Fruit fly (Drosophila melanogaster) whole organism, adult: ENCODE data around the gene CG11626.

ENCODE experiments used
- CG11617 ChIP-seq: fragments of 200-800 bp; sonication (Bioruptor generic); optimal IDR thresholded peaks from 2 replicates; lab custom pipeline; 2017; ENCODE audit warnings: mild to moderate bottlenecking, missing biosample characterization, missing genetic modification reagents, missing genetic modification characterization
- CG12768 ChIP-seq: fragments of 200-800 bp; sonication (Bioruptor generic); optimal IDR thresholded peaks from 2 replicates; lab custom pipeline; 2017; ENCODE audit warnings: missing biosample characterization, missing genetic modification characterization, mild to moderate bottlenecking, moderate library complexity, missing genetic modification reagents
- CG14711 ChIP-seq: fragments of 200-800 bp; sonication (Bioruptor generic); optimal IDR thresholded peaks from 2 replicates; lab custom pipeline; 2018; ENCODE audit warnings: missing biosample characterization, mild to moderate bottlenecking, missing genetic modification characterization, moderate library complexity
- CG1620 ChIP-seq: fragments of 200-800 bp; sonication (Bioruptor generic); optimal IDR thresholded peaks from 2 replicates; lab custom pipeline; 2016; ENCODE audit warnings: missing biosample characterization, missing genetic modification characterization
- CG33017 ChIP-seq: fragments of 200-800 bp; sonication (Bioruptor generic); optimal IDR thresholded peaks from 2 replicates; lab custom pipeline; 2018; ENCODE audit warnings: missing biosample characterization, mild to moderate bottlenecking, missing genetic modification characterization, moderate library complexity
- CG5204 ChIP-seq: fragments of 200-800 bp; sonication (Bioruptor generic); optimal IDR thresholded peaks from 2 replicates; lab custom pipeline; 2016; ENCODE audit warnings: missing biosample characterization, missing genetic modification characterization
- CG7045 ChIP-seq: fragments of 200-800 bp; sonication (Bioruptor generic); optimal IDR thresholded peaks from 2 replicates; lab custom pipeline; 2017; ENCODE audit warnings: missing biosample characterization, mild to moderate bottlenecking, missing genetic modification characterization
- CG7101 ChIP-seq: fragments of 200-800 bp; sonication (Bioruptor generic); optimal IDR thresholded peaks from 2 replicates; lab custom pipeline; 2018; ENCODE audit warnings: missing biosample characterization, mild to moderate bottlenecking, missing genetic modification characterization, moderate library complexity
- Clk ChIP-seq: fragments of 200-800 bp; sonication (Bioruptor generic); optimal IDR thresholded peaks from 2 replicates; lab custom pipeline; 2017; ENCODE audit warnings: missing biosample characterization, missing genetic modification characterization
- Crg-1 ChIP-seq: fragments of 200-800 bp; sonication (Bioruptor generic); optimal IDR thresholded peaks from 2 replicates; lab custom pipeline; 2016; ENCODE audit warnings: missing biosample characterization, missing genetic modification characterization
- Hr96 ChIP-seq: fragments of 200-800 bp; sonication (Bioruptor generic); optimal IDR thresholded peaks from 2 replicates; lab custom pipeline; 2016; ENCODE audit warnings: missing biosample characterization, missing genetic modification characterization
- Mnt ChIP-seq: fragments of 200-800 bp; sonication (Bioruptor generic); optimal IDR thresholded peaks from 2 replicates; lab custom pipeline; 2016; ENCODE audit warnings: missing biosample characterization, mild to moderate bottlenecking, missing genetic modification characterization
- bab1 ChIP-seq: fragments of 200-800 bp; sonication (Bioruptor generic); optimal IDR thresholded peaks from 3 replicates; lab custom pipeline; 2019; ENCODE audit warnings: missing biosample characterization, mild to moderate bottlenecking, missing genetic modification characterization, moderate library complexity
- cic ChIP-seq: fragments of 200-800 bp; sonication (Bioruptor generic); optimal IDR thresholded peaks from 2 replicates; lab custom pipeline; 2017; ENCODE audit warnings: missing biosample characterization, mild to moderate bottlenecking, missing genetic modification characterization, moderate library complexity
- cnc ChIP-seq, 2 experiments: fragments of >200 bp; optimal IDR thresholded peaks; 2 replicates each; lab custom pipeline; 2017
- kay ChIP-seq: fragments of 200-800 bp; sonication (Bioruptor generic); peaks from one replicate; lab custom pipeline; 2016; ENCODE audit warnings: missing biosample characterization, missing genetic modification characterization, borderline replicate concordance
- ovo ChIP-seq: fragments of 200-800 bp; sonication (Bioruptor generic); optimal IDR thresholded peaks from 2 replicates; lab custom pipeline; 2016; ENCODE audit warnings: missing biosample characterization, missing genetic modification characterization
- pad ChIP-seq: fragments of 200-800 bp; sonication (Bioruptor generic); optimal IDR thresholded peaks from 3 replicates; lab custom pipeline; 2017; ENCODE audit warnings: missing biosample characterization, missing genetic modification characterization, mild to moderate bottlenecking, moderate library complexity, missing genetic modification reagents
- tj ChIP-seq: fragments of 200-800 bp; sonication (Bioruptor generic); optimal IDR thresholded peaks from 3 replicates; lab custom pipeline; 2017; ENCODE audit warnings: missing biosample characterization, mild to moderate bottlenecking, missing genetic modification characterization, moderate library complexity
- toe ChIP-seq: fragments of 200-800 bp; sonication (Bioruptor generic); optimal IDR thresholded peaks from 2 replicates; lab custom pipeline; 2016; ENCODE audit warnings: missing biosample characterization, missing genetic modification characterization

Gene CG11626

dm6 chr3R:19408573-19408972 is at the start of gene CG11626:
Gene CG11626 (plus strand): TSS chr3R:19408873.
- TF ChIP-seq ovo (GFP tag; lab: Kevin White, UChicago) (no peak), CG11617 (GFP tag; lab: Kevin White, UChicago) (no peak), Crg-1 (no peak), pad (no peak), CG14711 (tag; lab: Kevin White, UChicago) (no peak)

dm6 chr3R:19362879-19363278 is 45.8 kb upstream of the CG11626 start:
- TF ChIP-seq CG33017 = no peak
- no peak for TF ChIP-seq tj (GFP tag; lab: Kevin White, UChicago)
- TF ChIP-seq ovo (GFP tag; lab: Kevin White, UChicago) = no peak
- TF ChIP-seq CG11617 (GFP tag; lab: Kevin White, UChicago) = no peak
- TF ChIP-seq CG1620 (GFP tag; lab: Kevin White, UChicago) = no peak
- TF ChIP-seq pad = no peak
- no peak for TF ChIP-seq Clk (GFP tag; lab: Kevin White, UChicago)
- TF ChIP-seq CG7045 (GFP tag; lab: Kevin White, UChicago) = no peak
- no peak for TF ChIP-seq cnc (optimal IDR thresholded peaks at IDR 0.05; lab: Kevin White, UChicago)
- TF ChIP-seq CG12768 (GFP tag; lab: Kevin White, UChicago) = no peak
- no peak for TF ChIP-seq toe
- TF ChIP-seq bab1 (GFP tag; lab: Kevin White, UChicago) = no peak

dm6 chr3R:19369060-19369459 is 39.6 kb upstream of the CG11626 start:
- TF ChIP-seq CG1620 (GFP tag; lab: Kevin White, UChicago) (no peak), cic (GFP tag; lab: Kevin White, UChicago) (no peak), Mnt (GFP tag; lab: Kevin White, UChicago) (no peak), tj (GFP tag; lab: Kevin White, UChicago) (no peak), Crg-1 (no peak), CG5204 (GFP tag; lab: Kevin White, UChicago) (no peak), CG7101 (tag; lab: Kevin White, UChicago) (no peak)

- TF ChIP-seq Mnt (GFP tag; lab: Kevin White, UChicago) = no peak
- TF ChIP-seq Hr96 = no peak
- no peak for TF ChIP-seq CG1620 (GFP tag; lab: Kevin White, UChicago)
- no peak for TF ChIP-seq cic (GFP tag; lab: Kevin White, UChicago)
- TF ChIP-seq CG7045 (GFP tag; lab: Kevin White, UChicago) = no peak
- no peak for TF ChIP-seq CG14711 (tag; lab: Kevin White, UChicago)
- TF ChIP-seq tj (GFP tag; lab: Kevin White, UChicago) = no peak
- TF ChIP-seq toe = no peak
- no peak for TF ChIP-seq CG11617 (GFP tag; lab: Kevin White, UChicago)
- TF ChIP-seq pad = no peak
- no peak for TF ChIP-seq Crg-1
- TF ChIP-seq CG5204 (GFP tag; lab: Kevin White, UChicago) = no peak
- TF ChIP-seq Clk (GFP tag; lab: Kevin White, UChicago) = no peak
- TF ChIP-seq CG7101 (tag; lab: Kevin White, UChicago) = no peak
Observed at dm6 chr3R:19370693-19371092, 38.0 kb upstream of the CG11626 start.

- TF ChIP-seq CG7101 (tag; lab: Kevin White, UChicago) = no peak
- TF ChIP-seq kay = no peak
- TF ChIP-seq CG7045 (GFP tag; lab: Kevin White, UChicago) = no peak
- TF ChIP-seq CG1620 (GFP tag; lab: Kevin White, UChicago) = no peak
- TF ChIP-seq CG33017 = no peak
- TF ChIP-seq cnc (optimal IDR thresholded peaks at IDR 0.05; lab: Kevin White, UChicago) = no peak
Observed at dm6 chr3R:19374689-19375088, 34.0 kb upstream of the CG11626 start, which contains the start of gene CG3581. Gene CG3581 (minus strand): TSS chr3R:19374789.

- TF ChIP-seq Clk (GFP tag; lab: Kevin White, UChicago) = no peak
- no peak for TF ChIP-seq CG14711 (tag; lab: Kevin White, UChicago)
- no peak for TF ChIP-seq toe
- no peak for TF ChIP-seq CG5204 (GFP tag; lab: Kevin White, UChicago)
- no peak for TF ChIP-seq CG1620 (GFP tag; lab: Kevin White, UChicago)
- TF ChIP-seq tj (GFP tag; lab: Kevin White, UChicago) = no peak
- TF ChIP-seq kay = no peak
- TF ChIP-seq Mnt (GFP tag; lab: Kevin White, UChicago) = no peak
- no peak for TF ChIP-seq cnc (optimal IDR thresholded peaks at IDR 0.05; lab: Kevin White, UChicago)
Observed at dm6 chr3R:19375923-19376322, 32.8 kb upstream of the CG11626 start, which contains the start of gene CG31404. Gene CG31404 (minus strand): TSS chr3R:19376023.

dm6 chr3R:19377125-19377524 is 31.5 kb upstream of the CG11626 start, which contains the start of gene CG31245:
Gene CG31245 (minus strand): TSS chr3R:19377225.
- no peak for TF ChIP-seq cnc (optimal IDR thresholded peaks at IDR 0.05; lab: Kevin White, UChicago)
- TF ChIP-seq CG12768 (GFP tag; lab: Kevin White, UChicago) = no peak
- TF ChIP-seq pad = no peak
- no peak for TF ChIP-seq CG33017
- TF ChIP-seq toe = no peak
- no peak for TF ChIP-seq CG5204 (GFP tag; lab: Kevin White, UChicago)
- TF ChIP-seq CG11617 (GFP tag; lab: Kevin White, UChicago) = no peak
- TF ChIP-seq tj (GFP tag; lab: Kevin White, UChicago) = no peak
- no peak for TF ChIP-seq ovo (GFP tag; lab: Kevin White, UChicago)
- TF ChIP-seq CG7101 (tag; lab: Kevin White, UChicago) = no peak
- no peak for TF ChIP-seq cic (GFP tag; lab: Kevin White, UChicago)
- TF ChIP-seq CG14711 (tag; lab: Kevin White, UChicago) = no peak
- no peak for TF ChIP-seq Hr96
- no peak for TF ChIP-seq CG1620 (GFP tag; lab: Kevin White, UChicago)
- no peak for TF ChIP-seq Mnt (GFP tag; lab: Kevin White, UChicago)
- no peak for TF ChIP-seq CG7045 (GFP tag; lab: Kevin White, UChicago)
- no peak for TF ChIP-seq kay
